Worm (Caenorhabditis elegans) whole organism, mixed stage, embryonic: ENCODE data around the gene ZK1098.6.

ENCODE experiments used
- M03D4.4 ChIP-seq: sonication (generic microtip); optimal IDR thresholded peaks from 2 replicates; lab custom pipeline; 2017; ENCODE audit warnings: mild to moderate bottlenecking, missing genetic modification characterization, missing compliant biosample characterization
- bed-3 ChIP-seq: fragments of 200-800 bp; sonication (Bioruptor generic); optimal IDR thresholded peaks from 3 replicates; lab custom pipeline; 2018; ENCODE audit warnings: mild to moderate bottlenecking, missing genetic modification characterization, moderate library complexity, missing compliant biosample characterization
- blmp-1 ChIP-seq: fragments of 150-350 bp; optimal IDR thresholded peaks from 2 replicates; lab custom pipeline; 2014; ENCODE audit warnings: missing biosample characterization, missing genetic modification characterization
- ceh-39 ChIP-seq: fragments of 150-350 bp; optimal IDR thresholded peaks from 2 replicates; lab custom pipeline; 2014; ENCODE audit warnings: missing biosample characterization, missing genetic modification characterization
- ceh-43 ChIP-seq: fragments of 200-800 bp; sonication (Bioruptor generic); optimal IDR thresholded peaks from 2 replicates; lab custom pipeline; 2018; ENCODE audit warnings: mild to moderate bottlenecking, missing genetic modification characterization, moderate library complexity, missing compliant biosample characterization
- ceh-83 ChIP-seq: fragments of 200-800 bp; sonication (Bioruptor generic); optimal IDR thresholded peaks from 2 replicates; lab custom pipeline; 2018; ENCODE audit warnings: mild to moderate bottlenecking, missing genetic modification characterization, missing compliant biosample characterization
- ces-1 ChIP-seq: fragments of 150-350 bp; optimal IDR thresholded peaks from 2 replicates; lab custom pipeline; 2014; ENCODE audit warnings: missing biosample characterization, missing genetic modification reagents, missing genetic modification characterization
- elt-1 ChIP-seq: sonication (generic microtip); optimal IDR thresholded peaks from 2 replicates; lab custom pipeline; 2017; ENCODE audit warnings: missing genetic modification characterization, mild to moderate bottlenecking, missing compliant biosample characterization, antibody characterized with exemption, moderate library complexity, borderline replicate concordance; ENCODE audit not compliant: insufficient read depth
- elt-3 ChIP-seq: fragments of 150-350 bp; optimal IDR thresholded peaks from 2 replicates; lab custom pipeline; 2014; ENCODE audit warnings: missing biosample characterization, missing genetic modification characterization
- flh-1 ChIP-seq: fragments of 200-800 bp; sonication (Bioruptor generic); optimal IDR thresholded peaks from 2 replicates; lab custom pipeline; 2018; ENCODE audit warnings: mild to moderate bottlenecking, missing genetic modification characterization, moderate library complexity, missing compliant biosample characterization
- ham-2 ChIP-seq: fragments of 200-800 bp; sonication (Bioruptor generic); optimal IDR thresholded peaks from 2 replicates; lab custom pipeline; 2018; ENCODE audit warnings: mild to moderate bottlenecking, missing genetic modification characterization, missing compliant biosample characterization
- hlh-1 ChIP-seq: fragments of 150-350 bp; optimal IDR thresholded peaks from 2 replicates; lab custom pipeline; 2014; ENCODE audit warnings: missing biosample characterization, missing genetic modification reagents, missing genetic modification characterization
- lin-13 ChIP-seq: fragments of 150-350 bp; optimal IDR thresholded peaks from 2 replicates; lab custom pipeline; 2014; ENCODE audit warnings: missing biosample characterization, missing genetic modification characterization
- lsy-2 ChIP-seq: fragments of 150-350 bp; optimal IDR thresholded peaks from 2 replicates; lab custom pipeline; 2014; ENCODE audit warnings: missing biosample characterization, missing genetic modification characterization
- mep-1 ChIP-seq: fragments of 150-350 bp; optimal IDR thresholded peaks from 2 replicates; lab custom pipeline; 2017; ENCODE audit warnings: missing biosample characterization, missing genetic modification reagents, missing genetic modification characterization, inconsistent platforms
- mls-2 ChIP-seq: sonication (generic microtip); optimal IDR thresholded peaks from 2 replicates; lab custom pipeline; 2016; ENCODE audit warnings: mild to moderate bottlenecking, missing genetic modification characterization, moderate library complexity, missing compliant biosample characterization
- nhr-2 ChIP-seq: fragments of 150-350 bp; optimal IDR thresholded peaks from 2 replicates; lab custom pipeline; 2014; ENCODE audit warnings: missing biosample characterization, missing genetic modification characterization
- nhr-237 ChIP-seq: fragments of 150-350 bp; optimal IDR thresholded peaks from 2 replicates; lab custom pipeline; 2014; ENCODE audit warnings: missing biosample characterization, missing genetic modification characterization
- nhr-28 ChIP-seq: fragments of 150-350 bp; optimal IDR thresholded peaks from 2 replicates; lab custom pipeline; 2014; ENCODE audit warnings: missing biosample characterization, missing genetic modification characterization
- nhr-76 ChIP-seq: sonication (generic microtip); optimal IDR thresholded peaks from 2 replicates; lab custom pipeline; 2017; ENCODE audit warnings: missing biosample characterization, missing genetic modification characterization
- pha-4 ChIP-seq: fragments of 150-350 bp; optimal IDR thresholded peaks from 2 replicates; lab custom pipeline; 2018; ENCODE audit warnings: missing biosample characterization, missing genetic modification reagents, missing genetic modification characterization
- sem-2 ChIP-seq: fragments of 200-800 bp; sonication (Bioruptor generic); optimal IDR thresholded peaks from 2 replicates; lab custom pipeline; 2018; ENCODE audit warnings: mild to moderate bottlenecking, missing genetic modification characterization, missing compliant biosample characterization
- snpc-4 ChIP-seq: fragments of 150-350 bp; optimal IDR thresholded peaks from 2 replicates; lab custom pipeline; 2014; ENCODE audit warnings: missing biosample characterization, missing genetic modification characterization
- sptf-1 ChIP-seq: sonication (generic microtip); optimal IDR thresholded peaks from 2 replicates; lab custom pipeline; 2017; ENCODE audit warnings: mild to moderate bottlenecking, missing genetic modification characterization, moderate library complexity, missing compliant biosample characterization
- tbx-8 ChIP-seq: fragments of 200-800 bp; sonication (Bioruptor generic); optimal IDR thresholded peaks from 2 replicates; lab custom pipeline; 2018; ENCODE audit warnings: mild to moderate bottlenecking, missing genetic modification characterization, moderate library complexity, missing compliant biosample characterization
- unc-120 ChIP-seq: sonication (generic microtip); optimal IDR thresholded peaks from 2 replicates; lab custom pipeline; 2017; ENCODE audit warnings: missing genetic modification characterization, missing compliant biosample characterization; ENCODE audit not compliant: poor library complexity, severe bottlenecking
- unc-62 ChIP-seq: fragments of 150-350 bp; optimal IDR thresholded peaks from 2 replicates; lab custom pipeline; 2014; ENCODE audit warnings: missing biosample characterization, missing genetic modification reagents, missing genetic modification characterization
- zip-8 ChIP-seq: fragments of 150-350 bp; optimal IDR thresholded peaks from 2 replicates; lab custom pipeline; 2014; ENCODE audit warnings: missing biosample characterization, missing genetic modification characterization
- ztf-11 ChIP-seq: fragments of 150-350 bp; optimal IDR thresholded peaks from 2 replicates; lab custom pipeline; 2014; ENCODE audit warnings: missing biosample characterization, missing genetic modification characterization

The ZK1098.6 gene

DNA sequence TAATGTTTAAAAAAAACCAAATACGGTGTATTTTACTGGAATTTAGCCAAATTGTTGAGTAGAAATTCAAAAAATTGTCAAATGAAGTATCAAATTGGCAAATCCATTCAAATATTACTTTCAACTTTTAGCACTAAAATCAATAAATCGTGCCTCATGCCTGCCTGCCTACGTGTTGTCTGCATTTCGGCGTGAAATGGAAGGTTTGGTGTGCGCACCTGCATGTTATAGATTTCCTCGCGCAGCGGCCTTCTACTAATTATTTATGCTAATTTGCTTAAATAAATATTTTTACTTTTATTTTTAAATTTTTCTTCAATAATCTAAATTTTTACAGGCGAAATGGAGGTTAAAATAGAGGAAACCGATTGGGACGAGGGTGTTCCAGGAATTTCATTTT is 1.9 kb downstream of the ZK1098.6 start, which contains the start of gene ZK1098.2:
Gene ZK1098.2 (plus strand): TSS at position 336 of the 400 bp plus-strand sequence.
- TF ChIP-seq pha-4 = no peak
- no peak for TF ChIP-seq nhr-76 (tag; lab: Kevin White, UChicago)
- TF ChIP-seq ces-1 (GFP tag; lab: Kevin White, UChicago) = peak; percentile 40
- TF ChIP-seq M03D4.4 (tag; lab: Kevin White, UChicago) = peak; percentile 33
- peak; percentile 24 for TF ChIP-seq lin-13 (tag; lab: Kevin White, UChicago)
- TF ChIP-seq zip-8 (tag; lab: Kevin White, UChicago) = no peak
- TF ChIP-seq ham-2 (GFP tag; lab: Kevin White, UChicago) = peak; percentile 42
- TF ChIP-seq mep-1 (tag; lab: Kevin White, UChicago) = peak; percentile 49
- TF ChIP-seq lsy-2 (tag; lab: Kevin White, UChicago) = no peak

DNA sequence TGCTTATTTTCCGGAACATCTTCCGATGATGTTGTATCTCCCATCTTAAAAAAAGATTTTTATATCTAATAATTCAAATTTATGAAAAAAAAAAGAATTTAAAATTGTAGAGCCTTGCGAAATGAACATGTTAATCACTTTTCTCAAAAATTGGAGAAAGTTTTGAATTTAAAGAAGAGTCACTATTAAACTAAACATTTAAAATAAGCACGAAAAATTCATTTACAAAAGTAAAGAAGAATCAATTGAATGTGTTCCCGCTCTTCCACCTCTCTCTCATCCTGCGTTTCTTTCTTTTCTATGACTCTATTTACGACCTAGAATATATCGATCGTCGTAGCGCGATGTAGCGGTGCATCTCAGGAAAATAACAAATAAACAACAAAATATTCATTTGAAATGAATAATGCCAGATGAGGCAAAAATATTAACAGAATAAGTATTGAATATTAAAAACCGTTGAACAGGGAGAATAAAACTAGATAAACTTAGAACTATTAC is 11.8 kb downstream of the ZK1098.6 start, which contains the start of gene ZK1098.3:
Gene ZK1098.3 (minus strand): TSS at position 51 of the 501 bp plus-strand sequence.
- TF ChIP-seq ham-2 (GFP tag; lab: Kevin White, UChicago) = no peak
- no peak for TF ChIP-seq elt-1 (tag; lab: Kevin White, UChicago)
- TF ChIP-seq unc-62 (GFP tag; lab: Kevin White, UChicago) = no peak
- TF ChIP-seq ces-1 (GFP tag; lab: Kevin White, UChicago) = peak; percentile 65
- no peak for TF ChIP-seq ztf-11 (tag; lab: Kevin White, UChicago)
- TF ChIP-seq bed-3 = no peak
- no peak for TF ChIP-seq hlh-1
- no peak for TF ChIP-seq sem-2 (GFP tag; lab: Kevin White, UChicago)
- peak; percentile 73 for TF ChIP-seq ceh-39
- no peak for TF ChIP-seq nhr-237 (tag; lab: Kevin White, UChicago)
- TF ChIP-seq ceh-83 (GFP tag; lab: Kevin White, UChicago) = no peak
- TF ChIP-seq pha-4 = no peak
- TF ChIP-seq, all 35 proteins: peak for 2

- TF ChIP-seq flh-1 (GFP tag; lab: Kevin White, UChicago) = no peak
- no peak for TF ChIP-seq pha-4
- no peak for TF ChIP-seq sptf-1
- no peak for TF ChIP-seq lin-13 (tag; lab: Kevin White, UChicago)
- TF ChIP-seq elt-1 (tag; lab: Kevin White, UChicago) = no peak
- TF ChIP-seq zip-8 (tag; lab: Kevin White, UChicago) = no peak
- TF ChIP-seq sem-2 (GFP tag; lab: Kevin White, UChicago) = no peak
- no peak for TF ChIP-seq tbx-8 (GFP tag; lab: Kevin White, UChicago)
- TF ChIP-seq blmp-1 = no peak
- TF ChIP-seq ham-2 (GFP tag; lab: Kevin White, UChicago) = no peak
- TF ChIP-seq, all 35 proteins: peak for 0
These were observed 15.3 kb downstream of the ZK1098.6 start, which contains the start of gene mut-7 for ce11 chrIII:9542280-9542679. Gene mut-7, minus strand, starts transcription at chrIII:9542380.

DNA sequence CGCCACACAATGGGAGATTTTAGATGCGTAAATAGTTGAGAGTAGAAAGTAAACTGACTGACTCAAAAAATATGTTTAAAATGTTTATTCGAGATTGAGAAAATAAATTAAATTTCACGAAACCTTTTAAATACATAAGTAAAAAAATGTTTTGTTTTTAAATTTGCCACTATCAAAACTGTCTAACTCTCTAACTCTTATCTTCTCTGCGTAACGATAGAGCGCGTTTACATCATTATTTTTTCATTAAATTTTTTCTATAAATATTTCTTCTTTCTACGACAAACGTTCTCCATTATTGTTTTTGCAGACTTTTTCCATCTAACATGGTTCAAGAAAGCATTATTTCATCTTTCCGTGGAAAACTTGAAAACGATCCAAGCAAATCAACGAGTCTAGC is 15.9 kb downstream of the ZK1098.6 start, which contains the start of gene eif-2Balpha:
Gene eif-2Balpha (plus strand): TSS at position 304 of the 400 bp plus-strand sequence.
- TF ChIP-seq ces-1 (GFP tag; lab: Kevin White, UChicago) = peak; percentile 64
- TF ChIP-seq lsy-2 (tag; lab: Kevin White, UChicago) = peak; percentile 75
- TF ChIP-seq sem-2 (GFP tag; lab: Kevin White, UChicago) = no peak

DNA sequence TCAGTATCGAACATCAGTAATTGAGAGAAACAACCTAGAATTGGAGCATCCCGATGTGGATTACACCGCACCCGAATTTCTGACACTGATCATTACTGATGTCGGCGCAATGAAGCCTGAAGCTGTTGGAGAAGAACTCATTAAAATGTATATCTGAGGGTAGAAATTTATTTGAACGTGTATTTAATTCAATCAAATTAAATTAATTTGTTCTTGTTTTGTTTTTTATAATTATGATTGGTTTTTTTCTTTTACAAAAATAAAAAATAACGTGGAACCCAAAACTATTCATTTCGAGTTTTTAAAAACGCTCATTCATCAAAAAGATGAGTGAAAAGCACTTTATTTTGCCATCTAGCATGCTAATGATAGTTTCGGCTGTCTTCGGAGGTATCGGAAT is 17.2 kb downstream of the ZK1098.6 start, which contains the start of gene ZK1098.9:
Gene ZK1098.9 (plus strand): TSS at position 301 of the 400 bp plus-strand sequence.
- TF ChIP-seq elt-3 (tag; lab: Kevin White, UChicago) (no peak), nhr-237 (tag; lab: Kevin White, UChicago) (no peak), zip-8 (tag; lab: Kevin White, UChicago) (no peak), unc-62 (GFP tag; lab: Kevin White, UChicago) (no peak), unc-120 (tag; lab: Kevin White, UChicago) (no peak), nhr-76 (tag; lab: Kevin White, UChicago) (no peak)
- TF ChIP-seq, all 35 proteins: peak for 0

- no peak for TF ChIP-seq zip-8 (tag; lab: Kevin White, UChicago)
- TF ChIP-seq mls-2 (tag; lab: Kevin White, UChicago) = no peak
- TF ChIP-seq ceh-43 (GFP tag; lab: Kevin White, UChicago) = no peak
- TF ChIP-seq elt-3 (tag; lab: Kevin White, UChicago) = no peak
- TF ChIP-seq sptf-1 = no peak
- no peak for TF ChIP-seq blmp-1
- no peak for TF ChIP-seq mep-1 (tag; lab: Kevin White, UChicago)
- TF ChIP-seq ztf-11 (tag; lab: Kevin White, UChicago) = no peak
- TF ChIP-seq nhr-237 (tag; lab: Kevin White, UChicago) = no peak
- TF ChIP-seq snpc-4 = no peak
- TF ChIP-seq nhr-76 (tag; lab: Kevin White, UChicago) = no peak
- TF ChIP-seq sem-2 (GFP tag; lab: Kevin White, UChicago) = no peak
- TF ChIP-seq nhr-2 (tag; lab: Kevin White, UChicago) = no peak
- TF ChIP-seq nhr-28 = no peak
- TF ChIP-seq, all 35 proteins: peak for 0
These were observed 17.9 kb downstream of the ZK1098.6 start, which contains the start of gene ZK1098.12 for ce11 chrIII:9544820-9545219. Gene ZK1098.12, plus strand, starts transcription at chrIII:9545120.
